Fruit fly (Drosophila melanogaster) whole organism, embryonic: ENCODE measurements around the gene CG14947.
A peak's percentile ranks its signal among the peaks of the same experiment; 100 is the strongest.

Experiments
- Bteb2 ChIP-seq: fragments of 200-800 bp; sonication (Bioruptor generic); optimal IDR thresholded peaks from 2 replicates; lab custom pipeline; 2016; ENCODE audit warnings: missing biosample characterization, missing genetic modification characterization
- C15 ChIP-seq: fragments of 200-800 bp; sonication (Bioruptor generic); IDR thresholded peaks from 3 replicates; pipeline ENCODE4 v1.3.6; 2022; ENCODE audit warnings: missing biosample characterization, missing genetic modification characterization
- CG10209 ChIP-seq: fragments of 200-800 bp; sonication (Bioruptor generic); optimal IDR thresholded peaks from 3 replicates; lab custom pipeline; 2017; ENCODE audit warnings: missing biosample characterization, mild to moderate bottlenecking, missing genetic modification characterization, missing genetic modification reagents
- CG10321 ChIP-seq: fragments of 200-800 bp; sonication (Bioruptor generic); IDR thresholded peaks from 2 replicates; pipeline ENCODE4 v1.3.6; 2022; ENCODE audit warnings: missing biosample characterization, missing genetic modification characterization
- CG10565 ChIP-seq: fragments of 200-800 bp; sonication (Bioruptor generic); optimal IDR thresholded peaks from 3 replicates; lab custom pipeline; 2016; ENCODE audit warnings: missing biosample characterization, mild to moderate bottlenecking, missing genetic modification characterization
- CG14050 ChIP-seq: fragments of 200-800 bp; sonication (Bioruptor generic); IDR thresholded peaks from 3 replicates; pipeline ENCODE4 v1.3.6; 2022; ENCODE audit warnings: missing biosample characterization, missing genetic modification characterization
- CG1792 ChIP-seq: fragments of 200-800 bp; sonication (Bioruptor generic); optimal IDR thresholded peaks from 2 replicates; lab custom pipeline; 2016; ENCODE audit warnings: missing biosample characterization, missing genetic modification characterization
- CG18599 ChIP-seq: fragments of 200-800 bp; sonication (Bioruptor generic); optimal IDR thresholded peaks from 3 replicates; lab custom pipeline; 2017; ENCODE audit warnings: missing biosample characterization, missing genetic modification characterization, mild to moderate bottlenecking, moderate library complexity, missing genetic modification reagents
- CG2116 ChIP-seq: fragments of 200-800 bp; sonication (Bioruptor generic); optimal IDR thresholded peaks from 3 replicates; lab custom pipeline; 2018; ENCODE audit warnings: missing biosample characterization, mild to moderate bottlenecking, missing genetic modification characterization
- CG3281 ChIP-seq: fragments of 200-800 bp; sonication (Bioruptor generic); optimal IDR thresholded peaks from 3 replicates; lab custom pipeline; 2017; ENCODE audit warnings: missing biosample characterization, mild to moderate bottlenecking, missing genetic modification characterization
- CG3847 ChIP-seq: fragments of 200-800 bp; sonication (Bioruptor generic); IDR thresholded peaks from 2 replicates; pipeline ENCODE4 v1.3.6; 2022; ENCODE audit warnings: missing biosample characterization, missing genetic modification characterization
- CG43689 ChIP-seq: fragments of 200-800 bp; sonication (Bioruptor generic); IDR thresholded peaks from 2 replicates; pipeline ENCODE4 v1.3.6; 2022; ENCODE audit warnings: missing biosample characterization, missing genetic modification characterization
- CG4854 ChIP-seq: fragments of 200-800 bp; sonication (Bioruptor generic); optimal IDR thresholded peaks from 2 replicates; lab custom pipeline; 2016; ENCODE audit warnings: missing biosample characterization, missing genetic modification characterization, inconsistent platforms
- CG7372 ChIP-seq: fragments of 200-800 bp; sonication (Bioruptor generic); IDR thresholded peaks from 2 replicates; pipeline ENCODE4 v1.3.6; 2022; ENCODE audit warnings: missing biosample characterization, missing genetic modification characterization
- CG7987 ChIP-seq: fragments of 200-800 bp; sonication (Bioruptor generic); optimal IDR thresholded peaks from 2 replicates; lab custom pipeline; 2018; ENCODE audit warnings: missing biosample characterization, mild to moderate bottlenecking, missing genetic modification characterization, moderate library complexity
- CTCF ChIP-seq: fragments of 200-800 bp; sonication (Bioruptor generic); optimal IDR thresholded peaks from 2 replicates; lab custom pipeline; 2017; ENCODE audit warnings: missing biosample characterization, mild to moderate bottlenecking, missing genetic modification characterization, moderate library complexity
- CoRest ChIP-seq: fragments of 200-800 bp; sonication (Bioruptor generic); optimal IDR thresholded peaks from 3 replicates; lab custom pipeline; 2018; ENCODE audit warnings: missing biosample characterization, mild to moderate bottlenecking, missing genetic modification characterization, moderate library complexity
- D ChIP-seq, 2 experiments: fragments of 200-800 bp in 1 of 2; fragments of >200 bp in 1 of 2; sonication (Bioruptor generic) in 1 of 2; optimal IDR thresholded peaks; 2 replicates in 1 of 2; 3 replicates in 1 of 2; lab custom pipeline; 2017; ENCODE audit warnings: mild to moderate bottlenecking in 1 of 2, missing biosample characterization in 1 of 2, missing genetic modification characterization in 1 of 2, missing genetic modification reagents in 1 of 2
- Doc3 ChIP-seq: fragments of 200-800 bp; sonication (Bioruptor generic); IDR thresholded peaks from 3 replicates; pipeline ENCODE4 v1.3.6; 2022; ENCODE audit warnings: missing biosample characterization, missing genetic modification characterization; ENCODE audit not compliant: partially characterized antibody
- Fer1 ChIP-seq: fragments of 200-800 bp; sonication (Bioruptor generic); optimal IDR thresholded peaks from 2 replicates; lab custom pipeline; 2017; ENCODE audit warnings: missing biosample characterization, mild to moderate bottlenecking, missing genetic modification characterization
- Fer3 ChIP-seq: fragments of 200-800 bp; sonication (Bioruptor generic); optimal IDR thresholded peaks from 2 replicates; lab custom pipeline; 2018; ENCODE audit warnings: missing biosample characterization, mild to moderate bottlenecking, missing genetic modification characterization, moderate library complexity
- H15 ChIP-seq: fragments of 200-800 bp; sonication (Bioruptor generic); IDR thresholded peaks from 3 replicates; pipeline ENCODE4 v1.3.6; 2022; ENCODE audit warnings: missing biosample characterization, missing genetic modification characterization
- HLH4C ChIP-seq: fragments of 200-800 bp; sonication (Bioruptor generic); IDR thresholded peaks from 3 replicates; pipeline ENCODE4 v1.3.6; 2022; ENCODE audit warnings: missing biosample characterization, missing genetic modification characterization; ENCODE audit not compliant: partially characterized antibody
- HmgD ChIP-seq: fragments of 200-800 bp; sonication (Bioruptor generic); optimal IDR thresholded peaks from 3 replicates; lab custom pipeline; 2016; ENCODE audit warnings: missing biosample characterization, missing genetic modification characterization
- Hr3 ChIP-seq: fragments of 200-800 bp; sonication (Bioruptor generic); optimal IDR thresholded peaks from 3 replicates; lab custom pipeline; 2016; ENCODE audit warnings: missing biosample characterization, missing genetic modification characterization
- Hsf ChIP-seq: fragments of 200-800 bp; sonication (Bioruptor generic); optimal IDR thresholded peaks from 3 replicates; lab custom pipeline; 2016; ENCODE audit warnings: missing biosample characterization, missing genetic modification characterization
- TFAM ChIP-seq: fragments of 200-800 bp; sonication (Bioruptor generic); optimal IDR thresholded peaks from 2 replicates; lab custom pipeline; 2017; ENCODE audit warnings: missing biosample characterization, missing genetic modification characterization, inconsistent platforms
- amos ChIP-seq: fragments of 200-800 bp; sonication (Bioruptor generic); IDR thresholded peaks from 2 replicates; pipeline ENCODE4 v1.3.6; 2022; ENCODE audit warnings: missing biosample characterization, missing genetic modification characterization; ENCODE audit not compliant: partially characterized antibody
- az2 ChIP-seq: fragments of 200-800 bp; sonication (Bioruptor generic); optimal IDR thresholded peaks from 3 replicates; lab custom pipeline; 2016; ENCODE audit warnings: missing biosample characterization, missing genetic modification characterization
- bab2 ChIP-seq: fragments of 200-800 bp; sonication (Bioruptor generic); optimal IDR thresholded peaks from 2 replicates; lab custom pipeline; 2016; ENCODE audit warnings: missing biosample characterization, missing genetic modification characterization
- br ChIP-seq: fragments of >200 bp; optimal IDR thresholded peaks from 2 replicates; lab custom pipeline; 2017
- caup ChIP-seq: fragments of 200-800 bp; sonication (Bioruptor generic); optimal IDR thresholded peaks from 3 replicates; lab custom pipeline; 2017; ENCODE audit warnings: missing biosample characterization, mild to moderate bottlenecking, missing genetic modification characterization, moderate library complexity; ENCODE audit not compliant: severe bottlenecking
- cg ChIP-seq: fragments of 200-800 bp; sonication (Bioruptor generic); optimal IDR thresholded peaks from 3 replicates; lab custom pipeline; 2019; ENCODE audit warnings: missing biosample characterization, mild to moderate bottlenecking, missing genetic modification characterization, moderate library complexity
- chm ChIP-seq: fragments of 200-800 bp; sonication (Bioruptor generic); IDR thresholded peaks from 2 replicates; pipeline ENCODE4 v1.3.6; 2022; ENCODE audit warnings: missing biosample characterization, missing genetic modification characterization
- ci ChIP-seq: fragments of 200-800 bp; sonication (Bioruptor generic); IDR thresholded peaks from 3 replicates; pipeline ENCODE4 v1.3.6; 2022; ENCODE audit warnings: missing biosample characterization, missing genetic modification characterization
- croc ChIP-seq: fragments of 200-800 bp; sonication (Bioruptor generic); conservative IDR thresholded peaks from 3 replicates; pipeline ENCODE4 v1.3.6; 2022; ENCODE audit warnings: missing biosample characterization, missing genetic modification characterization
- dati ChIP-seq: fragments of 200-800 bp; sonication (Bioruptor generic); IDR thresholded peaks from 2 replicates; pipeline ENCODE4 v1.3.6; 2022; ENCODE audit warnings: missing biosample characterization, missing genetic modification characterization
- fd96Cb ChIP-seq: fragments of 200-800 bp; sonication (Bioruptor generic); optimal IDR thresholded peaks from 2 replicates; lab custom pipeline; 2018; ENCODE audit warnings: missing biosample characterization, mild to moderate bottlenecking, missing genetic modification characterization, moderate library complexity
- lov ChIP-seq, 2 experiments: fragments of 200-800 bp in 1 of 2; fragments of >200 bp in 1 of 2; sonication (Bioruptor generic) in 1 of 2; IDR thresholded peaks in 1 of 2; optimal IDR thresholded peaks in 1 of 2; 2 replicates in 1 of 2; 3 replicates in 1 of 2; pipeline versions ENCODE4 v1.3.6 to Lab custom; 2017 to 2022; ENCODE audit warnings: missing biosample characterization in 1 of 2, missing genetic modification characterization in 1 of 2
- maf-S ChIP-seq: fragments of 200-800 bp; sonication (Bioruptor generic); optimal IDR thresholded peaks from 2 replicates; lab custom pipeline; 2016; ENCODE audit warnings: missing biosample characterization, missing genetic modification characterization
- pho ChIP-seq: fragments of 200-800 bp; sonication (Bioruptor generic); optimal IDR thresholded peaks from 2 replicates; lab custom pipeline; 2016; ENCODE audit warnings: missing biosample characterization, missing genetic modification characterization
- slp2 ChIP-seq: fragments of 200-800 bp; sonication (Bioruptor generic); optimal IDR thresholded peaks from 2 replicates; lab custom pipeline; 2016; ENCODE audit warnings: missing biosample characterization, missing genetic modification characterization
- sna ChIP-seq: fragments of 200-800 bp; sonication (Bioruptor generic); IDR thresholded peaks from 2 replicates; pipeline ENCODE4 v1.3.6; 2022; ENCODE audit warnings: missing biosample characterization, missing genetic modification characterization; ENCODE audit not compliant: partially characterized antibody
- sob ChIP-seq: fragments of 200-800 bp; sonication (Bioruptor generic); IDR thresholded peaks from 2 replicates; pipeline ENCODE4 v1.3.6; 2022; ENCODE audit warnings: missing biosample characterization, missing genetic modification characterization
- wor ChIP-seq: fragments of 200-800 bp; sonication (Bioruptor generic); IDR thresholded peaks from 2 replicates; pipeline ENCODE4 v1.3.6; 2022; ENCODE audit warnings: missing biosample characterization, missing genetic modification characterization
- yki ChIP-seq: fragments of >200 bp; optimal IDR thresholded peaks from 3 replicates; lab custom pipeline; 2018
- zen ChIP-seq: fragments of 200-800 bp; sonication (Bioruptor generic); optimal IDR thresholded peaks from 3 replicates; lab custom pipeline; 2018; ENCODE audit warnings: missing biosample characterization, mild to moderate bottlenecking, missing genetic modification characterization, moderate library complexity
- zf30C ChIP-seq: fragments of 200-800 bp; sonication (Bioruptor generic); optimal IDR thresholded peaks from 3 replicates; lab custom pipeline; 2018; ENCODE audit warnings: missing biosample characterization, mild to moderate bottlenecking, missing genetic modification characterization

The CG14947 gene

dm6 chr2L:12103231-12104210, 27.6 kb downstream of the CG14947 start, which contains the start of the genes Patsas and ThrRS (continued):
- TF ChIP-seq wor (GFP tag; lab: Robert Waterston, UW): peak; percentile 32; the same call in 1 of the 2 replicates
- TF ChIP-seq sna: no peak
- TF ChIP-seq cg (GFP tag; lab: Kevin White, UChicago): peak; percentile 69
- TF ChIP-seq fd96Cb (tag; lab: Kevin White, UChicago): peak; percentile 88
- peak; percentile 87 for TF ChIP-seq Fer3
- TF ChIP-seq dati (GFP tag; lab: Robert Waterston, UW): no peak
- peak; percentile 57; the same call in 1 of the 2 replicates for TF ChIP-seq chm (GFP tag; lab: Robert Waterston, UW)
- TF ChIP-seq Doc3 (GFP tag; lab: Robert Waterston, UW): no peak; the same call in 2 of the 3 replicates
- peak; percentile 88 for TF ChIP-seq Hsf (GFP tag; lab: Kevin White, UChicago)
- TF ChIP-seq slp2 (GFP tag; lab: Kevin White, UChicago): peak; percentile 73
- peak; percentile 90 for TF ChIP-seq Hr3
- peak; percentile 62 for TF ChIP-seq pho (GFP tag; lab: Kevin White, UChicago)
- TF ChIP-seq D (optimal IDR thresholded peaks at IDR 0.05; lab: Kevin White, UChicago): no peak
- TF ChIP-seq D (GFP tag; optimal IDR thresholded peaks at IDR 0.05; lab: Kevin White, UChicago): peak; percentile 77
- TF ChIP-seq CG4854 (GFP tag; lab: Kevin White, UChicago): peak; percentile 73
- TF ChIP-seq yki (lab: Kevin White, UChicago): no peak
- peak; percentile 86 for TF ChIP-seq caup (GFP tag; lab: Kevin White, UChicago)
- peak; percentile 98 for TF ChIP-seq zen (tag; lab: Kevin White, UChicago)
- TF ChIP-seq croc (GFP tag; lab: Robert Waterston, UW): peak; percentile 78
- TF ChIP-seq maf-S: peak; percentile 79
- TF ChIP-seq HLH4C: no peak
- TF ChIP-seq amos (GFP tag; lab: Robert Waterston, UW): 0 out of 2 replicates have a peak, but pooled peaks have one; percentile 15
- peak; percentile 76; the same call in 2 of the 3 replicates for TF ChIP-seq H15 (GFP tag; lab: Robert Waterston, UW)
- TF ChIP-seq CG10321 (GFP tag; lab: Robert Waterston, UW): no peak
- TF ChIP-seq CG10565: peak; percentile 31
- TF ChIP-seq CG7987: peak; percentile 20
- TF ChIP-seq CG14050: peak; percentile 71
- TF ChIP-seq C15 (GFP tag; lab: Robert Waterston, UW): peak; percentile 52; the same call in 1 of the 3 replicates
- no peak for TF ChIP-seq zf30C (GFP tag; lab: Kevin White, UChicago)
- peak; percentile 82 for TF ChIP-seq sob (GFP tag; lab: Robert Waterston, UW)
- peak; percentile 78 for TF ChIP-seq ci (GFP tag; lab: Robert Waterston, UW)
- TF ChIP-seq CG3847: peak; percentile 90
- peak; percentile 86 for TF ChIP-seq CG10209 (GFP tag; lab: Kevin White, UChicago)
- peak; percentile 84 for TF ChIP-seq CG3281
- TF ChIP-seq Bteb2 (GFP tag; lab: Kevin White, UChicago): peak; percentile 69
- peak; percentile 53 for TF ChIP-seq CG1792 (GFP tag; lab: Kevin White, UChicago)
- TF ChIP-seq az2 (GFP tag; lab: Kevin White, UChicago): peak; percentile 87
- peak; percentile 95 for TF ChIP-seq CoRest (tag; lab: Kevin White, UChicago)
- no peak for TF ChIP-seq TFAM (GFP tag; lab: Kevin White, UChicago)
- TF ChIP-seq Fer1: peak; percentile 88
- TF ChIP-seq bab2 (GFP tag; lab: Kevin White, UChicago): peak; percentile 77
- TF ChIP-seq lov (optimal IDR thresholded peaks at IDR 0.05; lab: Kevin White, UChicago): no peak
- 0 out of 3 replicates have a peak, but pooled peaks have one; percentile 15 for TF ChIP-seq lov (GFP tag; IDR thresholded peaks at IDR 0.05; lab: Robert Waterston, UW)
- peak; percentile 90 for TF ChIP-seq CG2116 (GFP tag; lab: Kevin White, UChicago)
- TF ChIP-seq br (lab: Kevin White, UChicago): no peak
- peak; percentile 17 for TF ChIP-seq CTCF (GFP tag; lab: Kevin White, UChicago)
- TF ChIP-seq CG18599 (GFP tag; lab: Kevin White, UChicago): peak; percentile 91
- peak; percentile 82 for TF ChIP-seq CG7372
- TF ChIP-seq CG43689 (GFP tag; lab: Robert Waterston, UW): peak; percentile 68
- TF ChIP-seq HmgD: peak; percentile 24
